Worm (Caenorhabditis elegans): ENCODE measurements around the gene apc-11.

DNA sequence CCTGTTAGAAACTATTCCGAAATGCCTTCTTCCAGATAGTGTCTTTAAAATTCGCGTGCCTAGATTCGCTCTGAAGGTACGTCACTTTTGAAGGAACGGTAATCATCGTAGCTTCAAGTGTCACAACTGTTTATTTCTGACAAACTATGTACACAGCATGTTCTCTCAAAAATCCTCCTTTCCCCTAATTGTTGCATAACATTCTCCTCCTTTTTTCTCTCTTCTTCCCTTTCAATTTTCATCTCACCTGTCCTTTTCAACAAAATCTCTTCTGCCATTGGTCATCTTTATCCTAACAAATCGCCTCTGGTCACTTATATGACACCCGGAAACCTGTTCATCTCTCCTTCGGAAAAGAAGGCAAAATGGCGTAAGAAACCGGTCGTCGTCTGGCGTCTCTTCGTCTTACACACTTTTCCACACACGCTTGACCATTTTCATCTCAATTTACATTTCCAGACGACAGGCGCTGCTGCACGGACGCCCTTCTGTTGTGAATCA is 21.9 kb upstream of the apc-11 start, which contains the start of gene lips-3:
- no peak for TF ChIP-seq unc-120 (tag; optimal IDR thresholded peaks at IDR 0.05; ENCODE audit: poor library complexity, severe bottlenecking)
- no peak for TF ChIP-seq lin-13 (tag; optimal IDR thresholded peaks at IDR 0.05)
- TF ChIP-seq ztf-11 (tag; optimal IDR thresholded peaks at IDR 0.05): no peak
- TF ChIP-seq unc-39 (tag; optimal IDR thresholded peaks at IDR 0.05): no peak
- no peak for TF ChIP-seq elt-3 (tag; optimal IDR thresholded peaks at IDR 0.05)
